Fruit fly (Drosophila melanogaster) whole organism, larva: Measurements from ENCODE around the gene bru3.
A peak's percentile ranks its signal among the peaks of the same experiment; 100 is the strongest.

Experiments
- noc ChIP-seq: fragments of 200-800 bp; sonication (Bioruptor generic); optimal IDR thresholded peaks from 3 replicates; lab custom pipeline; 2019; ENCODE audit warnings: missing biosample characterization, mild to moderate bottlenecking, missing genetic modification characterization, moderate library complexity

bru3 gene

dm6 chr3L:13476566-13477452 is 326.4 kb downstream of the bru3 start:
- TF ChIP-seq noc (tag; lab: Kevin White, UChicago): peak; percentile 98

DNA sequence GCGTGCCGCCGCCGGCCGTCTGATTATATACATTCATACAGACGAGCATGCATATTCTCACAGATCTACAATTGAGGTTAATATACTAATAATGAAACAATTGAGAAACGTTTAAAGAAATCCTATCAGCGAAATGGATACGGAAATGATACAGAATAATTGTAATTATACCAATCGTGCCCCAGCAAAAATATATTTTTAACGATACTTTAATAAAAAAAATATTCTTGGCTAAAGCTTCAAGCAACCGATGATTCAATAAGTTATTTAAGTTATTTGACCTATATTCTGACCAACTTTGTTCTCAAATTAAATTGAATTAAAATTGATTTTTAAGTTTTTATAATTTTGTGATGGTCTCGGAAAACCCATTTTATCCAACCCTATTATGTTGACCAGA is 327.1 kb downstream of the bru3 start:
- no peak for TF ChIP-seq noc (tag; lab: Kevin White, UChicago)

dm6 chr3L:13474607-13475006 is 328.6 kb downstream of the bru3 start, which contains the start of gene CG10089:
CG10089 (minus strand) TSS chr3L:13474787.
- no peak for TF ChIP-seq noc (tag; lab: Kevin White, UChicago)
